Fruit fly (Drosophila melanogaster) whole organism, pupa: ENCODE measurements around the gene CG33771.
"Not testable (repeated sequence)": the region's sequence is repeated elsewhere in the genome, so short reads cannot be mapped to it uniquely, and the experiment has no call there.

Experiments used
- CG10348 ChIP-seq: fragments of 200-800 bp; sonication (Bioruptor generic); IDR thresholded peaks from 2 replicates; pipeline ENCODE4 v1.3.6; 2022; ENCODE audit warnings: missing biosample characterization, missing genetic modification characterization
- CG12605 ChIP-seq: fragments of 200-800 bp; sonication (Bioruptor generic); IDR thresholded peaks from 2 replicates; pipeline ENCODE4 v1.3.6; 2022; ENCODE audit warnings: missing biosample characterization, missing genetic modification characterization
- CG13204 ChIP-seq: fragments of 200-800 bp; sonication (Bioruptor generic); optimal IDR thresholded peaks from 2 replicates; lab custom pipeline; 2018; ENCODE audit warnings: missing biosample characterization, mild to moderate bottlenecking, missing genetic modification characterization, moderate library complexity
- CG14655 ChIP-seq: fragments of 200-800 bp; sonication (Bioruptor generic); optimal IDR thresholded peaks from 3 replicates; lab custom pipeline; 2017; ENCODE audit warnings: mild to moderate bottlenecking, missing biosample characterization, missing genetic modification reagents, missing genetic modification characterization
- CG15710 ChIP-seq: fragments of 200-800 bp; sonication (Bioruptor generic); optimal IDR thresholded peaks from 2 replicates; lab custom pipeline; 2018; ENCODE audit warnings: missing biosample characterization, mild to moderate bottlenecking, missing genetic modification characterization, moderate library complexity
- CG17806 ChIP-seq: fragments of 200-800 bp; sonication (Bioruptor generic); optimal IDR thresholded peaks from 2 replicates; lab custom pipeline; 2018; ENCODE audit warnings: missing biosample characterization, mild to moderate bottlenecking, missing genetic modification characterization, moderate library complexity
- CG32121 ChIP-seq: fragments of 200-800 bp; sonication (Bioruptor generic); IDR thresholded peaks from 2 replicates; pipeline ENCODE4 v1.3.6; 2022; ENCODE audit warnings: missing biosample characterization, missing genetic modification characterization
- CG34367 ChIP-seq: fragments of 200-800 bp; sonication (Bioruptor generic); optimal IDR thresholded peaks from 2 replicates; lab custom pipeline; 2018; ENCODE audit warnings: missing biosample characterization, mild to moderate bottlenecking, missing genetic modification characterization
- CG8159 ChIP-seq: fragments of 200-800 bp; sonication (Bioruptor generic); optimal IDR thresholded peaks from 3 replicates; lab custom pipeline; 2018; ENCODE audit warnings: missing biosample characterization, mild to moderate bottlenecking, missing genetic modification characterization, moderate library complexity
- CG8301 ChIP-seq: fragments of 200-800 bp; sonication (Bioruptor generic); optimal IDR thresholded peaks from 2 replicates; lab custom pipeline; 2018; ENCODE audit warnings: missing biosample characterization, mild to moderate bottlenecking, missing genetic modification characterization
- D1 ChIP-seq: fragments of 200-800 bp; sonication (Bioruptor generic); optimal IDR thresholded peaks from 2 replicates; lab custom pipeline; 2018; ENCODE audit warnings: missing biosample characterization, mild to moderate bottlenecking, missing genetic modification characterization, moderate library complexity
- EcR ChIP-seq: fragments of 200-800 bp; sonication (Bioruptor generic); optimal IDR thresholded peaks from 3 replicates; lab custom pipeline; 2019; ENCODE audit warnings: missing biosample characterization, missing genetic modification characterization, mild to moderate bottlenecking, moderate library complexity, missing genetic modification reagents
- Pif1B ChIP-seq: fragments of 200-800 bp; sonication (Bioruptor generic); optimal IDR thresholded peaks from 3 replicates; lab custom pipeline; 2016; ENCODE audit warnings: missing biosample characterization, missing genetic modification characterization
- Snoo ChIP-seq: fragments of 200-800 bp; sonication (Bioruptor generic); optimal IDR thresholded peaks from 3 replicates; lab custom pipeline; 2017; ENCODE audit warnings: missing biosample characterization, mild to moderate bottlenecking, missing genetic modification characterization, inconsistent platforms

DNA sequence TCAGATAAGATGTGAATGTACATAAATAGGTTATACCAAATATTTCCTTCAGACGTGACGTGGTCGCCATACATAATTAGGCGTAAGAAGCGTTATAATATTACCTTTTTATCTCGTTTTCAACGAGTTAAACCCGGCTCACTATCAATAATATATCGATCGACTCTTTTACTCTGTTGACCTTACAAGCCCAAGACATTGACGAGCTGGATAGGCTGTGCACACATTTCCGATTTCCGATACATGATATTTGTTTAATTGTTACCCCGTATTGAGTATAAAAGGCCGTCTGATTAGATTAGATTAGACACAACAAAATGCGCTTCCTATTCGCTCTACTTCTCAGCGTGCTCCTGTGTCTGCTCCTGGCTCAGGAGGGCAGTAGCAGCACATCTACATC lies 47.7 kb downstream of the CG33771 start, which contains the start of gene CG32453:
- TF ChIP-seq CG8301 (tag; lab: Kevin White, UChicago); Snoo; EcR; CG8159; Pif1B (GFP tag; lab: Kevin White, UChicago); D1; CG13204 (GFP tag; lab: Kevin White, UChicago); CG10348 (GFP tag; lab: Robert Waterston, UW); CG14655 (GFP tag; lab: Kevin White, UChicago); CG34367 (tag; lab: Kevin White, UChicago); CG17806 (tag; lab: Kevin White, UChicago); CG32121 (GFP tag; lab: Robert Waterston, UW); CG15710 (tag; lab: Kevin White, UChicago); CG12605 (GFP tag; lab: Robert Waterston, UW): not testable (repeated sequence)
